Worm (Caenorhabditis elegans) whole organism, L4 larva: ENCODE measurements around the gene pph-4.1.
A peak's percentile ranks its signal among the peaks of the same experiment; 100 is the strongest.

ENCODE experiments used
- D1046.2 ChIP-seq: fragments of 200-800 bp; sonication (Bioruptor generic); IDR thresholded peaks from 2 replicates; pipeline ENCODE4 v1.3.6; 2022; ENCODE audit warnings: missing genetic modification characterization, missing compliant biosample characterization
- F10B5.3 ChIP-seq: sonication (generic microtip); optimal IDR thresholded peaks from 2 replicates; lab custom pipeline; 2016; ENCODE audit warnings: mild to moderate bottlenecking, missing genetic modification characterization, missing compliant biosample characterization
- F44E2.7 ChIP-seq: fragments of 200-800 bp; sonication (Bioruptor generic); IDR thresholded peaks from 2 replicates; pipeline ENCODE4 v2.1.2; 2022; ENCODE audit warnings: missing genetic modification characterization, missing compliant biosample characterization
- F49E8.2 ChIP-seq: sonication (generic microtip); optimal IDR thresholded peaks from 2 replicates; lab custom pipeline; 2016; ENCODE audit warnings: missing compliant biosample characterization, mild to moderate bottlenecking, missing genetic modification characterization, borderline replicate concordance
- T26A8.4 ChIP-seq: fragments of 200-800 bp; sonication (Bioruptor generic); IDR thresholded peaks from 2 replicates; pipeline ENCODE4 v1.3.6; 2022; ENCODE audit warnings: missing genetic modification characterization, missing compliant biosample characterization
- Y5F2A.4 ChIP-seq: fragments of 200-800 bp; sonication (Bioruptor generic); optimal IDR thresholded peaks from 2 replicates; lab custom pipeline; 2018; ENCODE audit warnings: mild to moderate bottlenecking, missing genetic modification characterization, missing compliant biosample characterization
- Y75B8A.6 ChIP-seq: fragments of 200-800 bp; sonication (Bioruptor generic); IDR thresholded peaks from 2 replicates; pipeline ENCODE4 v1.3.6; 2022; ENCODE audit warnings: missing genetic modification reagents, missing genetic modification characterization, missing compliant biosample characterization
- ZK546.5 ChIP-seq, 2 experiments: sonication (generic microtip); optimal IDR thresholded peaks; 2 replicates each; lab custom pipeline; 2017; ENCODE audit warnings: missing biosample characterization in 2 of 2, missing genetic modification characterization in 2 of 2
- aha-1 ChIP-seq: fragments of 150-350 bp; peaks from one replicate; lab custom pipeline; 2014; ENCODE audit warnings: missing biosample characterization, missing genetic modification characterization
- ama-1 ChIP-seq: fragments of 150-350 bp; optimal IDR thresholded peaks from 2 replicates; lab custom pipeline; 2014; ENCODE audit warnings: inconsistent platforms, mixed read lengths
- arid-1 ChIP-seq: fragments of 200-800 bp; sonication (Bioruptor generic); conservative IDR thresholded peaks from 2 replicates; pipeline ENCODE4 v1.3.6; 2022; ENCODE audit warnings: missing genetic modification reagents, missing genetic modification characterization, missing compliant biosample characterization
- cey-2 ChIP-seq: sonication (generic microtip); optimal IDR thresholded peaks from 3 replicates; lab custom pipeline; 2017; ENCODE audit warnings: missing genetic modification characterization, mild to moderate bottlenecking, missing compliant biosample characterization, antibody characterized with exemption, borderline replicate concordance; ENCODE audit not compliant: insufficient read depth
- ctbp-1 ChIP-seq: fragments of 200-800 bp; sonication (Bioruptor generic); IDR thresholded peaks from 2 replicates; pipeline ENCODE4 v1.3.6; 2022; ENCODE audit warnings: missing genetic modification reagents, missing genetic modification characterization, missing compliant biosample characterization
- daf-12 ChIP-seq: fragments of 150-350 bp; optimal IDR thresholded peaks from 2 replicates; lab custom pipeline; 2014; ENCODE audit warnings: missing biosample characterization, missing genetic modification reagents, missing genetic modification characterization
- daf-16 ChIP-seq, 3 experiments: sonication (generic microtip); optimal IDR thresholded peaks; 2 replicates each; lab custom pipeline; 2016 to 2017; ENCODE audit warnings: missing genetic modification characterization in 3 of 3, missing genetic modification reagents in 3 of 3, mild to moderate bottlenecking in 2 of 3, missing compliant biosample characterization in 2 of 3, missing biosample characterization in 1 of 3, moderate library complexity in 1 of 3
- daf-8 ChIP-seq: fragments of 200-800 bp; sonication (Bioruptor generic); IDR thresholded peaks from 2 replicates; pipeline ENCODE4 v1.3.6; 2022; ENCODE audit warnings: missing genetic modification characterization, missing compliant biosample characterization
- dmd-6 ChIP-seq: fragments of 200-800 bp; sonication (Bioruptor generic); IDR thresholded peaks from 2 replicates; pipeline ENCODE4 v1.3.6; 2022; ENCODE audit warnings: missing genetic modification reagents, missing genetic modification characterization, missing compliant biosample characterization
- duxl-1 ChIP-seq: sonication (generic microtip); optimal IDR thresholded peaks from 2 replicates; lab custom pipeline; 2016; ENCODE audit warnings: mild to moderate bottlenecking, missing genetic modification characterization, moderate library complexity, missing compliant biosample characterization; ENCODE audit not compliant: poor library complexity
- dve-1 ChIP-seq: sonication (generic microtip); optimal IDR thresholded peaks from 2 replicates; lab custom pipeline; 2017; ENCODE audit warnings: antibody characterized with exemption, mild to moderate bottlenecking, missing genetic modification characterization, missing compliant biosample characterization; ENCODE audit not compliant: insufficient read depth
- egl-43 ChIP-seq: fragments of 200-800 bp; sonication (Bioruptor generic); IDR thresholded peaks from 2 replicates; pipeline ENCODE4 v1.3.6; 2022; ENCODE audit warnings: missing genetic modification reagents, missing genetic modification characterization, missing compliant biosample characterization
- gei-8 ChIP-seq: fragments of 200-800 bp; sonication (Bioruptor generic); optimal IDR thresholded peaks from 2 replicates; lab custom pipeline; 2018; ENCODE audit warnings: mild to moderate bottlenecking, missing genetic modification characterization, missing compliant biosample characterization
- hlh-11 ChIP-seq: fragments of 200-800 bp; sonication (Bioruptor generic); optimal IDR thresholded peaks from 2 replicates; lab custom pipeline; 2018; ENCODE audit warnings: mild to moderate bottlenecking, missing genetic modification characterization, missing compliant biosample characterization
- jun-1 ChIP-seq: fragments of 150-350 bp; optimal IDR thresholded peaks from 2 replicates; lab custom pipeline; 2014; ENCODE audit warnings: missing biosample characterization, missing genetic modification reagents, missing genetic modification characterization
- lin-1 ChIP-seq: fragments of 200-800 bp; sonication (Bioruptor generic); IDR thresholded peaks from 2 replicates; pipeline ENCODE4 v1.3.6; 2022; ENCODE audit warnings: missing genetic modification reagents, missing genetic modification characterization, missing compliant biosample characterization
- lin-29 ChIP-seq: fragments of 200-800 bp; sonication (Bioruptor generic); IDR thresholded peaks from 2 replicates; pipeline ENCODE4 v1.3.6; 2022; ENCODE audit warnings: missing genetic modification reagents, missing genetic modification characterization, missing compliant biosample characterization
- lin-38 ChIP-seq: fragments of 200-800 bp; sonication (Bioruptor generic); IDR thresholded peaks from 2 replicates; pipeline ENCODE4 v1.3.6; 2022; ENCODE audit warnings: missing genetic modification reagents, missing genetic modification characterization, missing compliant biosample characterization
- lin-39 ChIP-seq: fragments of 150-350 bp; optimal IDR thresholded peaks from 2 replicates; lab custom pipeline; 2014; ENCODE audit warnings: missing biosample characterization, missing genetic modification reagents, missing genetic modification characterization
- lsy-2 ChIP-seq, 2 experiments: fragments of 150-350 bp in 1 of 2; sonication (generic microtip) in 1 of 2; optimal IDR thresholded peaks; 2 replicates each; lab custom pipeline; 2014 to 2017; ENCODE audit warnings: missing biosample characterization in 2 of 2, missing genetic modification characterization in 2 of 2
- madf-5 ChIP-seq, 2 experiments: fragments of 200-800 bp; sonication (Bioruptor generic); IDR thresholded peaks; 2 replicates each; pipeline ENCODE4 v1.3.6; 2022; ENCODE audit warnings: missing compliant biosample characterization in 2 of 2, missing genetic modification characterization in 2 of 2
- madf-9 ChIP-seq: fragments of 200-800 bp; sonication (Bioruptor generic); conservative IDR thresholded peaks from 2 replicates; pipeline ENCODE4 v1.3.6; 2022; ENCODE audit warnings: missing genetic modification reagents, missing genetic modification characterization, missing compliant biosample characterization
- mep-1 ChIP-seq: fragments of 150-350 bp; sonication (generic microtip); optimal IDR thresholded peaks from 3 replicates; lab custom pipeline; 2014; ENCODE audit warnings: missing biosample characterization, missing genetic modification characterization
- mes-2 ChIP-seq: sonication (generic microtip); optimal IDR thresholded peaks from 2 replicates; lab custom pipeline; 2016; ENCODE audit warnings: missing genotype, mild to moderate bottlenecking, missing genetic modification characterization, missing compliant biosample characterization; ENCODE audit not compliant: poor library complexity, severe bottlenecking
- mxl-3 ChIP-seq: fragments of 200-800 bp; sonication (Bioruptor generic); optimal IDR thresholded peaks from 2 replicates; lab custom pipeline; 2018; ENCODE audit warnings: mild to moderate bottlenecking, missing genetic modification characterization, missing compliant biosample characterization
- nhr-10 ChIP-seq: fragments of 150-350 bp; optimal IDR thresholded peaks from 2 replicates; lab custom pipeline; 2014; ENCODE audit warnings: missing biosample characterization, missing genetic modification characterization
- nhr-25 ChIP-seq: sonication (generic microtip); optimal IDR thresholded peaks from 2 replicates; lab custom pipeline; 2017; ENCODE audit warnings: missing genetic modification characterization, mild to moderate bottlenecking, missing compliant biosample characterization, antibody characterized with exemption, moderate library complexity, borderline replicate concordance; ENCODE audit not compliant: insufficient read depth
- nhr-6 ChIP-seq: fragments of 150-350 bp; optimal IDR thresholded peaks from 2 replicates; lab custom pipeline; 2014; ENCODE audit warnings: missing biosample characterization, missing genetic modification characterization
- nhr-77 ChIP-seq: fragments of 150-350 bp; optimal IDR thresholded peaks from 2 replicates; lab custom pipeline; 2014; ENCODE audit warnings: missing biosample characterization, missing genetic modification characterization
- pha-4 ChIP-seq, 2 experiments: fragments of 150-350 bp in 1 of 2; fragments of 200-800 bp in 1 of 2; sonication (Bioruptor generic) in 1 of 2; IDR thresholded peaks in 1 of 2; optimal IDR thresholded peaks in 1 of 2; 2 replicates each; pipeline versions ENCODE4 v1.3.6 to Lab custom; 2014 to 2022; ENCODE audit warnings: missing genetic modification characterization in 2 of 2, missing genetic modification reagents in 2 of 2, missing biosample characterization in 1 of 2, missing compliant biosample characterization in 1 of 2
- php-3 ChIP-seq: fragments of 200-800 bp; sonication (Bioruptor generic); IDR thresholded peaks from 2 replicates; pipeline ENCODE4 v1.3.6; 2022; ENCODE audit warnings: missing genetic modification reagents, missing genetic modification characterization, missing compliant biosample characterization
- set-16 ChIP-seq: fragments of 200-800 bp; sonication (Bioruptor generic); IDR thresholded peaks from 2 replicates; pipeline ENCODE4 v1.3.6; 2022; ENCODE audit warnings: missing genetic modification reagents, missing genetic modification characterization, missing compliant biosample characterization
- skn-1 ChIP-seq: fragments of 150-350 bp; optimal IDR thresholded peaks from 2 replicates; lab custom pipeline; 2014; ENCODE audit warnings: missing biosample characterization, missing genetic modification characterization
- spr-1 ChIP-seq: sonication (generic microtip); optimal IDR thresholded peaks from 2 replicates; lab custom pipeline; 2016; ENCODE audit warnings: mild to moderate bottlenecking, missing genetic modification characterization, missing compliant biosample characterization
- unc-130 ChIP-seq: sonication (generic microtip); optimal IDR thresholded peaks from 2 replicates; lab custom pipeline; 2016; ENCODE audit warnings: missing genetic modification reagents, missing genetic modification characterization, missing compliant biosample characterization
- unc-39 ChIP-seq: sonication (generic microtip); optimal IDR thresholded peaks from 2 replicates; lab custom pipeline; 2017; ENCODE audit warnings: missing biosample characterization, missing genetic modification characterization
- unc-62 ChIP-seq, 3 experiments: fragments of 150-350 bp in 1 of 3; sonication (generic microtip); optimal IDR thresholded peaks in 2 of 3; peaks in 1 of 3; 1 replicate in 1 of 3; 2 replicates in 2 of 3; lab custom pipeline; 2014 to 2017; ENCODE audit warnings: missing biosample characterization in 3 of 3, missing genetic modification characterization in 3 of 3, missing genetic modification reagents in 3 of 3, missing genotype in 1 of 3
- vab-7 ChIP-seq: fragments of 200-800 bp; sonication (Bioruptor generic); IDR thresholded peaks from 2 replicates; pipeline ENCODE4 v1.3.6; 2022; ENCODE audit warnings: missing genetic modification reagents, missing genetic modification characterization, missing compliant biosample characterization
- zag-1 ChIP-seq: fragments of 150-350 bp; optimal IDR thresholded peaks from 2 replicates; lab custom pipeline; 2014; ENCODE audit warnings: missing biosample characterization, missing genetic modification characterization
- zip-11 ChIP-seq: fragments of 200-800 bp; sonication (Bioruptor generic); IDR thresholded peaks from 2 replicates; pipeline ENCODE4 v1.3.6; 2022; ENCODE audit warnings: missing genetic modification characterization, missing compliant biosample characterization
- ztf-11 ChIP-seq: fragments of 150-350 bp; optimal IDR thresholded peaks from 2 replicates; lab custom pipeline; 2014; ENCODE audit warnings: missing biosample characterization, missing genetic modification characterization

pph-4.1 gene

DNA sequence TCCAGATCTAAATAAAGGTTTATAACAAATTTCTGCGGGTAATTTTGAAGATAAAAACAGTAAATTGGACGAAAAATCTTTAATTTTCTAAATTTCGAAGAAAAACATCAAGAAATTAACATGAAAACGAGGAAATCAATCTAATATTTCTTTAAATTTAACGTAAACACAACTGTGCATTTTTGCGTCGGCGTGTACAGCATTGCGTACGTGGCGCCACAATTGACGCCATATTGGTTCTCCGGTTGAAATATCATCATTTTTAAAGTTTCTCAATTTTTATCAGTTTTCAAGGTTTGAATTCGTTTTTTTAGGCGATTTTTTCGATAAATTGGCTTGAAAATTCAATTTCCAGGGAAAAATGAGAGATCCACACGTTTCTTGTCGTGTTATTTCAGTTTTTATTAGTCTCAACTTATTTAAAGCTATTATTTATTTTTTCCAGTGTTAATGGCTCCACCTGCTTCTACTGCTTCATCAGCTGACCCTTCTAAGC is 18.9 kb upstream of the pph-4.1 start, which contains the start of gene rpt-6:
rpt-6 (plus strand) TSS at position 446 of the 496 bp plus-strand sequence.
- TF ChIP-seq ama-1 (lab: Kevin White, UChicago) (no peak), php-3 (GFP tag; lab: Robert Waterston, UW) (no peak), arid-1 (GFP tag; lab: Robert Waterston, UW) (peak; percentile 58; the same call in 1 of the 2 replicates), vab-7 (GFP tag; lab: Robert Waterston, UW) (no peak), cey-2 (tag; lab: Kevin White, UChicago) (no peak), lin-38 (GFP tag; lab: Robert Waterston, UW) (peak; percentile 73), egl-43 (GFP tag; lab: Robert Waterston, UW) (no peak), lsy-2 (tag; optimal IDR thresholded peaks at IDR 0.05; lab: Kevin White, UChicago) (peak in 1 of 2 experiments; percentile 69), daf-8 (no peak), lin-39 (tag; lab: Kevin White, UChicago) (no peak), spr-1 (no peak), dve-1 (peak; percentile 35), set-16 (no peak), unc-39 (tag; lab: Kevin White, UChicago) (no peak), daf-16 (GFP tag; optimal IDR thresholded peaks at IDR 0.05; lab: Kevin White, UChicago) (no peak), daf-16 (tag; optimal IDR thresholded peaks at IDR 0.05; lab: Kevin White, UChicago) (peak; percentile 57), F44E2.7 (GFP tag; lab: Robert Waterston, UW) (no peak), unc-62 (GFP tag; optimal IDR thresholded peaks at IDR 0.05 in 1 of 2; lab: Kevin White, UChicago) (peak in 1 of 2 experiments; percentile 94), unc-62 (tag; optimal IDR thresholded peaks at IDR 0.05; lab: Kevin White, UChicago) (no peak), mxl-3 (GFP tag; lab: Kevin White, UChicago) (no peak), aha-1 (tag; lab: Kevin White, UChicago) (peak; percentile 66), nhr-25 (tag; lab: Kevin White, UChicago) (no peak), ztf-11 (no peak), F49E8.2 (tag; lab: Kevin White, UChicago) (no peak), lin-29 (no peak), daf-12 (tag; lab: Kevin White, UChicago) (no peak), Y5F2A.4 (GFP tag; lab: Kevin White, UChicago) (no peak), madf-9 (GFP tag; lab: Robert Waterston, UW) (no peak), dmd-6 (no peak), D1046.2 (GFP tag; lab: Robert Waterston, UW) (no peak), Y75B8A.6 (GFP tag; lab: Robert Waterston, UW) (no peak), duxl-1 (tag; lab: Kevin White, UChicago) (peak; percentile 62), unc-130 (no peak), jun-1 (tag; lab: Kevin White, UChicago) (no peak), skn-1 (no peak), F10B5.3 (tag; lab: Kevin White, UChicago) (no peak), ctbp-1 (no peak), gei-8 (GFP tag; lab: Kevin White, UChicago) (no peak), mes-2 (tag; lab: Kevin White, UChicago) (peak; percentile 89), nhr-10 (tag; lab: Kevin White, UChicago) (no peak), T26A8.4 (peak; percentile 27; the same call in 1 of the 2 replicates), zag-1 (no peak), ZK546.5 (tag; optimal IDR thresholded peaks at IDR 0.05; lab: Kevin White, UChicago) (no peak), mep-1 (tag; lab: Kevin White, UChicago) (no peak), nhr-6 (tag; lab: Kevin White, UChicago) (no peak), hlh-11 (tag; lab: Kevin White, UChicago) (no peak), nhr-77 (tag; lab: Kevin White, UChicago) (no peak), zip-11 (GFP tag; lab: Robert Waterston, UW) (no peak), madf-5 (GFP tag; IDR thresholded peaks at IDR 0.05; lab: Robert Waterston, UW) (no peak), pha-4 (GFP tag; IDR thresholded peaks at IDR 0.05; lab: Robert Waterston, UW) (peak; percentile 32; the same call in 1 of the 2 replicates), pha-4 (tag; optimal IDR thresholded peaks at IDR 0.05; lab: Kevin White, UChicago) (no peak), lin-1 (GFP tag; lab: Robert Waterston, UW) (no peak)
